Fruit fly (Drosophila melanogaster) whole organism, wandering third instar larva: ENCODE measurements around the gene CG2898.

ENCODE experiments used
- CG9705 ChIP-seq: fragments of 200-800 bp; sonication (Bioruptor generic); optimal IDR thresholded peaks from 2 replicates; lab custom pipeline; 2018; ENCODE audit warnings: missing biosample characterization, mild to moderate bottlenecking, missing genetic modification characterization
- CrebA ChIP-seq: fragments of 200-800 bp; sonication (Bioruptor generic); optimal IDR thresholded peaks from 2 replicates; lab custom pipeline; 2016; ENCODE audit warnings: missing biosample characterization, mild to moderate bottlenecking, missing genetic modification characterization, borderline replicate concordance
- Sp1 ChIP-seq: fragments of 200-800 bp; sonication (Bioruptor generic); optimal IDR thresholded peaks from 3 replicates; lab custom pipeline; 2019; ENCODE audit warnings: missing biosample characterization, mild to moderate bottlenecking, missing genetic modification characterization, moderate library complexity
- dsf ChIP-seq: sonication (Bioruptor generic); optimal IDR thresholded peaks from 2 replicates; lab custom pipeline; 2016; ENCODE audit warnings: missing biosample characterization, missing genetic modification characterization, borderline replicate concordance
- foxo ChIP-seq, 2 experiments: fragments of 200-800 bp; sonication (Bioruptor generic); optimal IDR thresholded peaks; 2 replicates in 1 of 2; 3 replicates in 1 of 2; lab custom pipeline; 2016 to 2017; ENCODE audit warnings: missing biosample characterization in 2 of 2, missing genetic modification characterization in 2 of 2
- h ChIP-seq: fragments of 200-800 bp; sonication (Bioruptor generic); optimal IDR thresholded peaks from 3 replicates; lab custom pipeline; 2016; ENCODE audit warnings: missing biosample characterization, mild to moderate bottlenecking, missing genetic modification characterization
- psq ChIP-seq: fragments of 200-800 bp; sonication (Bioruptor generic); optimal IDR thresholded peaks from 3 replicates; lab custom pipeline; 2017; ENCODE audit warnings: missing biosample characterization, mild to moderate bottlenecking, missing genetic modification characterization, moderate library complexity

DNA sequence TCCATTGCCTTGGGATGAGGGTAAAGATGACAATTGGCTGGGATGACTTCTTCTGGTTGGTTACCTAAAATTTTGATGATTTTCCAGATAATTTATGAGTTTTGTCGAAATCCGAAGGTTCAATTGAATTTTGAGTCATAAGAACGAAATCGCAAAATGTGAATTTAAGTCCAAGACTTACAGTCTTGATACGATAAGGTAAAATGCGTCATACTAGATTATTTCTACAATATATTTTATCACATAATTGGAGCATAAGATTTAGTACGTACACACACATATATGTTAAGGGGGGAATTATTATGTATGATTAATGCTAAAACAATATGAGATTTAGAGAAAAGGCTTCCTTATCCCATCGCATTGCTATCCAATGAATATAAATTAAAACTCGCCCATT is 6.1 kb downstream of the CG2898 start, which contains the start of gene CG32681:
- TF ChIP-seq psq (GFP tag; lab: Kevin White, UChicago) (no peak), Sp1 (GFP tag; lab: Kevin White, UChicago) (no peak), h (no peak), CrebA (GFP tag; lab: Kevin White, UChicago) (no peak), foxo (GFP tag; optimal IDR thresholded peaks at IDR 0.05; lab: Kevin White, UChicago) (no peak), dsf (GFP tag; lab: Kevin White, UChicago) (no peak), CG9705 (GFP tag; lab: Kevin White, UChicago) (no peak)
